Fruit fly (Drosophila melanogaster) whole organism, wandering third instar larva: ENCODE measurements around the gene Cpr30B.
A peak's percentile ranks its signal among the peaks of the same experiment; 100 is the strongest.

Experiments used
- Abd-B ChIP-seq: fragments of >200 bp; optimal IDR thresholded peaks from 2 replicates; lab custom pipeline; 2017; ENCODE audit warnings: missing biosample characterization, missing genetic modification characterization
- CG32264 ChIP-seq: fragments of 200-800 bp; sonication (Bioruptor generic); optimal IDR thresholded peaks from 2 replicates; lab custom pipeline; 2016; ENCODE audit warnings: missing biosample characterization, missing genetic modification characterization
- CG9705 ChIP-seq: fragments of 200-800 bp; sonication (Bioruptor generic); optimal IDR thresholded peaks from 2 replicates; lab custom pipeline; 2018; ENCODE audit warnings: missing biosample characterization, mild to moderate bottlenecking, missing genetic modification characterization
- CrebA ChIP-seq: fragments of 200-800 bp; sonication (Bioruptor generic); optimal IDR thresholded peaks from 2 replicates; lab custom pipeline; 2016; ENCODE audit warnings: missing biosample characterization, mild to moderate bottlenecking, missing genetic modification characterization, borderline replicate concordance
- Dfd ChIP-seq: fragments of >200 bp; optimal IDR thresholded peaks from 2 replicates; lab custom pipeline; 2017; ENCODE audit warnings: missing biosample characterization, missing genetic modification characterization
- Dif ChIP-seq: fragments of 200-275, 200-300 bp; sonication (Bioruptor generic); optimal IDR thresholded peaks from 2 replicates; lab custom pipeline; 2018; ENCODE audit warnings: missing biosample characterization, missing genetic modification characterization; ENCODE audit not compliant: partially characterized antibody
- GATAd ChIP-seq: sonication (Bioruptor generic); optimal IDR thresholded peaks from 2 replicates; lab custom pipeline; 2016; ENCODE audit warnings: missing biosample characterization, missing genetic modification characterization
- HLH106 ChIP-seq: fragments of 200-800 bp; optimal IDR thresholded peaks from 3 replicates; lab custom pipeline; 2019; ENCODE audit warnings: missing biosample characterization, mild to moderate bottlenecking, missing genetic modification characterization, moderate library complexity
- Hnf4 ChIP-seq: fragments of 200-800 bp; sonication (Bioruptor generic); optimal IDR thresholded peaks from 2 replicates; lab custom pipeline; 2016; ENCODE audit warnings: missing biosample characterization, mild to moderate bottlenecking, missing genetic modification characterization
- Hr78 ChIP-seq: fragments of >200 bp; optimal IDR thresholded peaks from 2 replicates; lab custom pipeline; 2017; ENCODE audit warnings: missing biosample characterization, missing genetic modification characterization
- Hr83 ChIP-seq: fragments of 200-300 bp; sonication (Bioruptor generic); optimal IDR thresholded peaks from 2 replicates; lab custom pipeline; 2016; ENCODE audit warnings: missing biosample characterization, mild to moderate bottlenecking, missing genetic modification characterization, moderate library complexity; ENCODE audit not compliant: poor library complexity, severe bottlenecking
- Jra ChIP-seq: sonication (Bioruptor generic); optimal IDR thresholded peaks from 2 replicates; lab custom pipeline; 2016; ENCODE audit warnings: missing biosample characterization, missing genetic modification characterization
- Mio ChIP-seq: sonication (Bioruptor generic); optimal IDR thresholded peaks from 2 replicates; lab custom pipeline; 2016; ENCODE audit warnings: missing biosample characterization, missing genetic modification characterization
- Myc ChIP-seq: fragments of >200 bp; optimal IDR thresholded peaks from 2 replicates; lab custom pipeline; 2017
- N ChIP-seq: fragments of >200 bp; optimal IDR thresholded peaks from 2 replicates; lab custom pipeline; 2018; ENCODE audit warnings: missing biosample characterization, missing external identifiers, missing genetic modification characterization
- OdsH ChIP-seq: fragments of 200-800 bp; sonication (Bioruptor generic); optimal IDR thresholded peaks from 2 replicates; lab custom pipeline; 2016; ENCODE audit warnings: missing biosample characterization, mild to moderate bottlenecking, missing genetic modification characterization
- Rel ChIP-seq, 2 experiments: fragments of 200-800 bp; sonication (Bioruptor generic) in 1 of 2; optimal IDR thresholded peaks; 2 replicates in 1 of 2; 3 replicates in 1 of 2; lab custom pipeline; 2016 to 2019; ENCODE audit warnings: mild to moderate bottlenecking in 2 of 2, missing biosample characterization in 2 of 2, missing genetic modification characterization in 2 of 2, moderate library complexity in 1 of 2
- Sp1 ChIP-seq: fragments of 200-800 bp; sonication (Bioruptor generic); optimal IDR thresholded peaks from 3 replicates; lab custom pipeline; 2019; ENCODE audit warnings: missing biosample characterization, mild to moderate bottlenecking, missing genetic modification characterization, moderate library complexity
- Vsx2 ChIP-seq: fragments of 200-300, 225-300 bp; sonication (Bioruptor generic); optimal IDR thresholded peaks from 2 replicates; lab custom pipeline; 2018; ENCODE audit warnings: missing biosample characterization, missing genetic modification characterization; ENCODE audit not compliant: partially characterized antibody
- br ChIP-seq: fragments of 200-800 bp; sonication (Bioruptor generic); optimal IDR thresholded peaks from 2 replicates; lab custom pipeline; 2016; ENCODE audit warnings: missing biosample characterization, missing genetic modification characterization
- brk ChIP-seq: fragments of 200-800 bp; sonication (Bioruptor generic); optimal IDR thresholded peaks from 2 replicates; lab custom pipeline; 2016; ENCODE audit warnings: missing biosample characterization, mild to moderate bottlenecking, missing genetic modification characterization
- dl ChIP-seq, 2 experiments: fragments of 175-275, 200-275 bp in 1 of 2; fragments of 200-275 bp in 1 of 2; sonication (Bioruptor generic); optimal IDR thresholded peaks; lab custom pipeline; 2018; ENCODE audit warnings: mild to moderate bottlenecking in 2 of 2, missing biosample characterization in 2 of 2, missing genetic modification characterization in 2 of 2, moderate library complexity in 2 of 2; ENCODE audit not compliant: partially characterized antibody in 2 of 2, insufficient read depth in 1 of 2
- dmrt93B ChIP-seq: fragments of 200-800 bp; sonication (Bioruptor generic); optimal IDR thresholded peaks from 2 replicates; lab custom pipeline; 2018; ENCODE audit warnings: missing biosample characterization, mild to moderate bottlenecking, missing genetic modification characterization
- dsf ChIP-seq: sonication (Bioruptor generic); optimal IDR thresholded peaks from 2 replicates; lab custom pipeline; 2016; ENCODE audit warnings: missing biosample characterization, missing genetic modification characterization, borderline replicate concordance
- ey ChIP-seq: fragments of 200-800 bp; sonication (Bioruptor generic); optimal IDR thresholded peaks from 2 replicates; lab custom pipeline; 2016; ENCODE audit warnings: missing biosample characterization, missing genetic modification characterization
- foxo ChIP-seq, 2 experiments: fragments of 200-800 bp; sonication (Bioruptor generic); optimal IDR thresholded peaks; 2 replicates in 1 of 2; 3 replicates in 1 of 2; lab custom pipeline; 2016 to 2017; ENCODE audit warnings: missing biosample characterization in 2 of 2, missing genetic modification characterization in 2 of 2
- fru ChIP-seq: fragments of 200-800 bp; sonication (Bioruptor generic); optimal IDR thresholded peaks from 3 replicates; lab custom pipeline; 2016; ENCODE audit warnings: missing biosample characterization, mild to moderate bottlenecking, missing genetic modification characterization
- h ChIP-seq: fragments of 200-800 bp; sonication (Bioruptor generic); optimal IDR thresholded peaks from 3 replicates; lab custom pipeline; 2016; ENCODE audit warnings: missing biosample characterization, mild to moderate bottlenecking, missing genetic modification characterization
- jim ChIP-seq: fragments of 175-275, 200-325 bp; sonication (Bioruptor generic); optimal IDR thresholded peaks from 2 replicates; lab custom pipeline; 2016; ENCODE audit warnings: missing biosample characterization, mild to moderate bottlenecking, missing genetic modification characterization
- lola ChIP-seq: fragments of >200 bp; optimal IDR thresholded peaks from 2 replicates; lab custom pipeline; 2017; ENCODE audit warnings: missing biosample characterization, missing genetic modification characterization
- pan ChIP-seq: fragments of >200 bp; optimal IDR thresholded peaks from 2 replicates; lab custom pipeline; 2017
- psq ChIP-seq: fragments of 200-800 bp; sonication (Bioruptor generic); optimal IDR thresholded peaks from 3 replicates; lab custom pipeline; 2017; ENCODE audit warnings: missing biosample characterization, mild to moderate bottlenecking, missing genetic modification characterization, moderate library complexity
- rgr ChIP-seq: fragments of 200-800 bp; sonication (Bioruptor generic); optimal IDR thresholded peaks from 3 replicates; lab custom pipeline; 2016; ENCODE audit warnings: missing biosample characterization, mild to moderate bottlenecking, missing genetic modification characterization
- sage ChIP-seq: fragments of 200-800 bp; sonication (Bioruptor generic); optimal IDR thresholded peaks from 2 replicates; lab custom pipeline; 2016; ENCODE audit warnings: missing biosample characterization, mild to moderate bottlenecking, missing genetic modification characterization
- sv ChIP-seq: fragments of 200-800 bp; sonication (Bioruptor generic); optimal IDR thresholded peaks from 3 replicates; lab custom pipeline; 2016; ENCODE audit warnings: missing biosample characterization, missing genetic modification characterization
- tai ChIP-seq: sonication (Bioruptor generic); optimal IDR thresholded peaks from 2 replicates; lab custom pipeline; 2016; ENCODE audit warnings: missing biosample characterization, missing genetic modification characterization
- usp ChIP-seq: fragments of >200 bp; optimal IDR thresholded peaks from 2 replicates; lab custom pipeline; 2017; ENCODE audit warnings: missing biosample characterization, missing genetic modification characterization
- woc ChIP-seq: sonication (Bioruptor generic); optimal IDR thresholded peaks from 2 replicates; lab custom pipeline; 2016; ENCODE audit warnings: missing biosample characterization, mild to moderate bottlenecking, missing genetic modification characterization

Gene Cpr30B

dm6 chr2L:9560045-9560587, 17.4 kb downstream of the Cpr30B start:
- no peak for TF ChIP-seq dsf (GFP tag; lab: Kevin White, UChicago)
- TF ChIP-seq psq (GFP tag; lab: Kevin White, UChicago): no peak
- no peak for TF ChIP-seq Abd-B (GFP tag; lab: Kevin White, UChicago)
- no peak for TF ChIP-seq br (GFP tag; lab: Kevin White, UChicago)
- TF ChIP-seq rgr (GFP tag; lab: Kevin White, UChicago): no peak
- TF ChIP-seq woc (GFP tag; lab: Kevin White, UChicago): no peak
- no peak for TF ChIP-seq jim (GFP tag; lab: Kevin White, UChicago)
- TF ChIP-seq Hnf4 (GFP tag; lab: Kevin White, UChicago): no peak
- no peak for TF ChIP-seq sage (GFP tag; lab: Kevin White, UChicago)
- TF ChIP-seq Dif (GFP tag; lab: Kevin White, UChicago): no peak
- TF ChIP-seq HLH106: no peak
- no peak for TF ChIP-seq Rel (GFP tag; optimal IDR thresholded peaks at IDR 0.05; lab: Kevin White, UChicago)
- no peak for TF ChIP-seq Rel (tag; optimal IDR thresholded peaks at IDR 0.05; lab: Kevin White, UChicago)
- no peak for TF ChIP-seq OdsH (GFP tag; lab: Kevin White, UChicago)
- TF ChIP-seq fru (GFP tag; lab: Kevin White, UChicago): no peak
- no peak for TF ChIP-seq foxo (GFP tag; optimal IDR thresholded peaks at IDR 0.05; lab: Kevin White, UChicago)

dm6 chr2L:9562713-9563112, 20.0 kb downstream of the Cpr30B start:
- TF ChIP-seq dsf (GFP tag; lab: Kevin White, UChicago) (no peak), HLH106 (no peak), ey (GFP tag; lab: Kevin White, UChicago) (no peak)

dm6 chr2L:9564527-9564926, 21.8 kb downstream of the Cpr30B start:
- TF ChIP-seq fru (GFP tag; lab: Kevin White, UChicago): no peak
- TF ChIP-seq Rel (GFP tag; optimal IDR thresholded peaks at IDR 0.05; lab: Kevin White, UChicago): no peak
- no peak for TF ChIP-seq Rel (tag; optimal IDR thresholded peaks at IDR 0.05; lab: Kevin White, UChicago)
- TF ChIP-seq Abd-B (GFP tag; lab: Kevin White, UChicago): no peak
- peak; percentile 31 for TF ChIP-seq rgr (GFP tag; lab: Kevin White, UChicago)
- TF ChIP-seq Hr83: no peak
- TF ChIP-seq usp (GFP tag; lab: Kevin White, UChicago): no peak
- TF ChIP-seq woc (GFP tag; lab: Kevin White, UChicago): no peak
- no peak for TF ChIP-seq Jra
- no peak for TF ChIP-seq Hr78 (GFP tag; lab: Kevin White, UChicago)
- TF ChIP-seq ey (GFP tag; lab: Kevin White, UChicago): peak; percentile 19
- no peak for TF ChIP-seq Mio (GFP tag; lab: Kevin White, UChicago)
- TF ChIP-seq jim (GFP tag; lab: Kevin White, UChicago): no peak
- TF ChIP-seq Dif (GFP tag; lab: Kevin White, UChicago): no peak
- TF ChIP-seq CG9705: no peak
- TF ChIP-seq sage (GFP tag; lab: Kevin White, UChicago): no peak
- peak in 1 of 2 experiments; percentile 43 for TF ChIP-seq foxo (GFP tag; optimal IDR thresholded peaks at IDR 0.05; lab: Kevin White, UChicago)
- TF ChIP-seq sv: peak; percentile 8
- peak; percentile 1 for TF ChIP-seq psq (GFP tag; lab: Kevin White, UChicago)
- TF ChIP-seq Hnf4 (GFP tag; lab: Kevin White, UChicago): no peak
- TF ChIP-seq dmrt93B: no peak
- no peak for TF ChIP-seq GATAd (GFP tag; lab: Kevin White, UChicago)
- no peak for TF ChIP-seq Vsx2 (GFP tag; lab: Kevin White, UChicago)
- no peak for TF ChIP-seq OdsH (GFP tag; lab: Kevin White, UChicago)
- TF ChIP-seq tai (GFP tag; lab: Kevin White, UChicago): no peak
- no peak for TF ChIP-seq br (GFP tag; lab: Kevin White, UChicago)
- TF ChIP-seq Sp1 (GFP tag; lab: Kevin White, UChicago): no peak
- no peak for TF ChIP-seq dl (GFP tag; optimal IDR thresholded peaks at IDR 0.05; lab: Kevin White, UChicago; ENCODE audit: insufficient read depth in 1 of 2, partially characterized antibody in 2 of 2)
- no peak for TF ChIP-seq CG32264 (GFP tag; lab: Kevin White, UChicago)
- no peak for TF ChIP-seq Myc (lab: Kevin White, UChicago)
- TF ChIP-seq N (GFP tag; lab: Kevin White, UChicago): no peak
- TF ChIP-seq HLH106: peak; percentile 48
- no peak for TF ChIP-seq Dfd (GFP tag; lab: Kevin White, UChicago)
- peak; percentile 40 for TF ChIP-seq h (GFP tag; lab: Kevin White, UChicago)
- no peak for TF ChIP-seq brk (GFP tag; lab: Kevin White, UChicago)
- no peak for TF ChIP-seq dsf (GFP tag; lab: Kevin White, UChicago)
- no peak for TF ChIP-seq lola
- TF ChIP-seq CrebA (GFP tag; lab: Kevin White, UChicago): no peak
- TF ChIP-seq pan (lab: Kevin White, UChicago): no peak
- TF ChIP-seq, all 38 proteins: peak for 7
